Worm (Caenorhabditis elegans): ENCODE measurements around the gene C05B5.5.

DNA sequence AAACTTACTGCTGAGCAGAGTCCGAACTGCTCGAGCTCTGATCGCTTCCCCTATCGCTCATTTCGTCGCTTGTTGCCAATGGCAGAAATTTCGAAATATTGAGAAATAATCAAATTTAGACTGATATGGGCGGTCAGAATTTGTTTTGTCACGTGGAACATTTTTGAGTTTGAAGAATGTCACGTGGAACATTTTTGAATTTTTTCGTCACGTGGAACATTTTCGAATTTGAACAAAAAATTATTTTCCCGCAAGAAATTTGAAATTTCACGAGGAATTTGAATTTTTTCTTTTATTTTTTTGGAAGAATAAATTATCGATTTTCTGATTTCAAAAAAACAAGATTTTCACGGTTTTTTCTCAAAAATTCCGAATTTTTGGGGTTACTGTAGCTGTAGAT, 9.0 kb downstream of the C05B5.5 start, which contains the start of gene fbxa-155:
- TF ChIP-seq nhr-76 (tag; optimal IDR thresholded peaks at IDR 0.05) (no peak), tra-1 (GFP tag; IDR thresholded peaks at IDR 0.05) (no peak), nhr-28 (tag; optimal IDR thresholded peaks at IDR 0.05) (no peak), T20F7.1 (GFP tag; optimal IDR thresholded peaks at IDR 0.05) (no peak), saeg-2 (GFP tag; IDR thresholded peaks at IDR 0.05) (no peak), nhr-237 (tag; optimal IDR thresholded peaks at IDR 0.05) (no peak), lin-13 (GFP tag; optimal IDR thresholded peaks at IDR 0.05) (no peak), ama-1 (optimal IDR thresholded peaks at IDR 0.05) (no peak), nhr-10 (tag; optimal IDR thresholded peaks at IDR 0.05) (no peak), fos-1 (tag; optimal IDR thresholded peaks at IDR 0.05) (no peak), lin-15B (tag; optimal IDR thresholded peaks at IDR 0.05) (no peak)

Data from whole organism, L4 larva.